Fruit fly (Drosophila melanogaster) whole organism, pupa: ENCODE data around the gene ThrRS.
A peak's percentile ranks its signal among the peaks of the same experiment; 100 is the strongest.

Source experiments
- CG12605 ChIP-seq: fragments of 200-800 bp; sonication (Bioruptor generic); IDR thresholded peaks from 2 replicates; pipeline ENCODE4 v1.3.6; 2022; ENCODE audit warnings: missing biosample characterization, missing genetic modification characterization
- CG13204 ChIP-seq: fragments of 200-800 bp; sonication (Bioruptor generic); optimal IDR thresholded peaks from 2 replicates; lab custom pipeline; 2018; ENCODE audit warnings: missing biosample characterization, mild to moderate bottlenecking, missing genetic modification characterization, moderate library complexity
- CG15710 ChIP-seq: fragments of 200-800 bp; sonication (Bioruptor generic); optimal IDR thresholded peaks from 2 replicates; lab custom pipeline; 2018; ENCODE audit warnings: missing biosample characterization, mild to moderate bottlenecking, missing genetic modification characterization, moderate library complexity
- CG17806 ChIP-seq: fragments of 200-800 bp; sonication (Bioruptor generic); optimal IDR thresholded peaks from 2 replicates; lab custom pipeline; 2018; ENCODE audit warnings: missing biosample characterization, mild to moderate bottlenecking, missing genetic modification characterization, moderate library complexity
- CG32121 ChIP-seq: fragments of 200-800 bp; sonication (Bioruptor generic); IDR thresholded peaks from 2 replicates; pipeline ENCODE4 v1.3.6; 2022; ENCODE audit warnings: missing biosample characterization, missing genetic modification characterization
- CG8159 ChIP-seq: fragments of 200-800 bp; sonication (Bioruptor generic); optimal IDR thresholded peaks from 3 replicates; lab custom pipeline; 2018; ENCODE audit warnings: missing biosample characterization, mild to moderate bottlenecking, missing genetic modification characterization, moderate library complexity
- CG8301 ChIP-seq: fragments of 200-800 bp; sonication (Bioruptor generic); optimal IDR thresholded peaks from 2 replicates; lab custom pipeline; 2018; ENCODE audit warnings: missing biosample characterization, mild to moderate bottlenecking, missing genetic modification characterization
- EcR ChIP-seq: fragments of 200-800 bp; sonication (Bioruptor generic); optimal IDR thresholded peaks from 3 replicates; lab custom pipeline; 2019; ENCODE audit warnings: missing biosample characterization, missing genetic modification characterization, mild to moderate bottlenecking, moderate library complexity, missing genetic modification reagents
- Ets98B ChIP-seq: fragments of 200-800 bp; sonication (Bioruptor generic); IDR thresholded peaks from 2 replicates; pipeline ENCODE4 v1.3.6; 2022; ENCODE audit warnings: missing biosample characterization, missing genetic modification characterization
- Pif1B ChIP-seq: fragments of 200-800 bp; sonication (Bioruptor generic); optimal IDR thresholded peaks from 3 replicates; lab custom pipeline; 2016; ENCODE audit warnings: missing biosample characterization, missing genetic modification characterization
- fd96Ca ChIP-seq: fragments of 200-800 bp; sonication (Bioruptor generic); IDR thresholded peaks from 3 replicates; pipeline ENCODE4 v1.3.6; 2022; ENCODE audit warnings: missing biosample characterization, missing genetic modification characterization

DNA sequence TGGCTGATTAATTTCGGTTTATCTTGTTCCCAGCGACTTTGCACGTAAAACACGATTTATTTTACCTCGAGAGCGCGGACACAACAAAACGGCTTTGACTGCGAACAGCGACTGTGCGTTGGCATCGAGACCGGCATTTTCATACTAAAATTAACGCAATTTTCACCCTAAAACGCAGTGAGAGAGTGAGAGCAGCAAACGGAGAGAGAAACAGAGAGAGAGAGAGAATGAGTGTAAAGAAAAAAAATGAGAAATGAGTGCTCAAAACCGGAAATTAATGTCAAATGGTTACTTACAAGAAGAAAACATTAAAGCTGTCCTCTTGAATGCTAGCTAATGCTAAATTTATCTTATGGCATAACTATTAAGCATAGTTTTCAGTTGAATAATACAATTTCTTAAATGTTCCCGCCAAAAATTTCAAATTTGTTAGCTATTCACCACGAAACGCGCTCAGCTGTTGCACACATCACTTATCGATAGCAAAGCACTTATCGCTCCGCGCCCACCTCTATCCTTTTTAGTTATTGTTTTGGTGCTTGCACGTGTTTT lies 47.6 kb upstream of the ThrRS start, which contains the start of the genes JhI-21, RpL7-like and CG34164:
- TF ChIP-seq CG15710 (tag; lab: Kevin White, UChicago): no peak
- TF ChIP-seq CG32121 (GFP tag; lab: Robert Waterston, UW): no peak
- no peak for TF ChIP-seq CG8301 (tag; lab: Kevin White, UChicago)
- no peak for TF ChIP-seq CG17806 (tag; lab: Kevin White, UChicago)
- TF ChIP-seq CG13204 (GFP tag; lab: Kevin White, UChicago): no peak
- TF ChIP-seq EcR (GFP tag; lab: Kevin White, UChicago): no peak
- TF ChIP-seq Pif1B (GFP tag; lab: Kevin White, UChicago): no peak
- TF ChIP-seq fd96Ca (GFP tag; lab: Robert Waterston, UW): no peak
- peak; percentile 43; the same call in 1 of the 2 replicates for TF ChIP-seq CG12605 (GFP tag; lab: Robert Waterston, UW)
- no peak for TF ChIP-seq CG8159 (tag; lab: Kevin White, UChicago)
- peak; percentile 19; the same call in 1 of the 2 replicates for TF ChIP-seq Ets98B (GFP tag; lab: Robert Waterston, UW)
